Fruit fly (Drosophila melanogaster): ENCODE measurements around the gene CG3407.

The CG3407 gene

dm6 chr2L:3771109-3772067, 41.8 kb downstream of the CG3407 start, which contains the start of gene bowl (continued):
- peak; percentile 92 for TF ChIP-seq NK7.1 (GFP tag; optimal IDR thresholded peaks at IDR 0.05)
- peak; percentile 98 for TF ChIP-seq CG7839 (tag; optimal IDR thresholded peaks at IDR 0.05)
- peak; percentile 90 for TF ChIP-seq trem (tag; optimal IDR thresholded peaks at IDR 0.05)
- TF ChIP-seq stwl (tag; optimal IDR thresholded peaks at IDR 0.05), result peak; percentile 14
- TF ChIP-seq unc-4 (GFP tag; IDR thresholded peaks at IDR 0.05; ENCODE audit: partially characterized antibody), result no peak
- TF ChIP-seq repo (GFP tag; optimal IDR thresholded peaks at IDR 0.05), result peak; percentile 83
- TF ChIP-seq Oaz (GFP tag; IDR thresholded peaks at IDR 0.05), result peak; percentile 89
- TF ChIP-seq chif (GFP tag; optimal IDR thresholded peaks at IDR 0.05), result peak; percentile 93 to 97
- peak; percentile 94 for TF ChIP-seq CG18599 (GFP tag; optimal IDR thresholded peaks at IDR 0.05)
- peak; percentile 62 for TF ChIP-seq slou (GFP tag; optimal IDR thresholded peaks at IDR 0.05)
- TF ChIP-seq CG14014 (GFP tag; IDR thresholded peaks at IDR 0.05), result peak; percentile 96
- peak; percentile 98 for TF ChIP-seq lilli (GFP tag; optimal IDR thresholded peaks at IDR 0.05)
- TF ChIP-seq eyg (GFP tag; optimal IDR thresholded peaks at IDR 0.05), result peak; percentile 75
- no peak for TF ChIP-seq nerfin-2 (GFP tag; IDR thresholded peaks at IDR 0.05; ENCODE audit: partially characterized antibody)
- peak; percentile 97 for TF ChIP-seq CG2120 (GFP tag; optimal IDR thresholded peaks at IDR 0.05)
- no peak for TF ChIP-seq pan (optimal IDR thresholded peaks at IDR 0.05)
- TF ChIP-seq pan (GFP tag; optimal IDR thresholded peaks at IDR 0.05 in 1 of 2, IDR thresholded peaks at IDR 0.05 in 1 of 2), result peak in 1 of 2 experiments; percentile 97
- TF ChIP-seq CG42726 (GFP tag; IDR thresholded peaks at IDR 0.05; ENCODE audit: partially characterized antibody), result peak; percentile 69; the same call in 1 of the 2 replicates
- peak; percentile 92 for TF ChIP-seq maf-S (GFP tag; optimal IDR thresholded peaks at IDR 0.05)
- peak; percentile 91 for TF ChIP-seq nmo (GFP tag; optimal IDR thresholded peaks at IDR 0.05)
- peak; percentile 91 for TF ChIP-seq CG12942 (GFP tag; optimal IDR thresholded peaks at IDR 0.05)
- TF ChIP-seq Neu2 (GFP tag; optimal IDR thresholded peaks at IDR 0.05; ENCODE audit: borderline replicate concordance), result peak; percentile 75
- TF ChIP-seq CG2889 (GFP tag; IDR thresholded peaks at IDR 0.05), result peak; percentile 94
- peak; percentile 72 for TF ChIP-seq CG18011 (GFP tag; optimal IDR thresholded peaks at IDR 0.05)
- TF ChIP-seq Dref (GFP tag; IDR thresholded peaks at IDR 0.05), result no peak
- peak; percentile 95 for TF ChIP-seq corto (GFP tag; optimal IDR thresholded peaks at IDR 0.05)
- TF ChIP-seq tup (GFP tag; optimal IDR thresholded peaks at IDR 0.05), result peak; percentile 88
- peak; percentile 86 for TF ChIP-seq scrt (GFP tag; optimal IDR thresholded peaks at IDR 0.05)
- peak in 1 of 2 experiments; percentile 78 for TF ChIP-seq Hr78 (GFP tag; optimal IDR thresholded peaks at IDR 0.05)
- peak; percentile 80 for TF ChIP-seq p53 (GFP tag; optimal IDR thresholded peaks at IDR 0.05)
- TF ChIP-seq CG13424 (tag; optimal IDR thresholded peaks at IDR 0.05), result peak; percentile 91
- TF ChIP-seq CG3838 (GFP tag; optimal IDR thresholded peaks at IDR 0.05), result peak; percentile 90
- peak; percentile 95 for TF ChIP-seq Ssrp (tag; optimal IDR thresholded peaks at IDR 0.05)
- no peak for TF ChIP-seq pzg (GFP tag; optimal IDR thresholded peaks at IDR 0.05)
- TF ChIP-seq az2 (GFP tag; optimal IDR thresholded peaks at IDR 0.05), result peak; percentile 97
- TF ChIP-seq CG1832 (GFP tag; optimal IDR thresholded peaks at IDR 0.05), result peak; percentile 51
- peak; percentile 86 for TF ChIP-seq crc (GFP tag; optimal IDR thresholded peaks at IDR 0.05)
- peak; percentile 95 for TF ChIP-seq peb (GFP tag; IDR thresholded peaks at IDR 0.05)
- TF ChIP-seq insv (GFP tag; optimal IDR thresholded peaks at IDR 0.05), result peak; percentile 36 to 59
- peak; percentile 79 for TF ChIP-seq CG6854 (GFP tag; optimal IDR thresholded peaks at IDR 0.05)
- no peak for TF ChIP-seq Lpt (GFP tag; optimal IDR thresholded peaks at IDR 0.05)
- TF ChIP-seq Opbp (GFP tag; IDR thresholded peaks at IDR 0.05; ENCODE audit: partially characterized antibody), result peak; percentile 44; the same call in 1 of the 3 replicates
- TF ChIP-seq zfh1 (GFP tag; IDR thresholded peaks at IDR 0.05), result peak; percentile 98
- TF ChIP-seq cas (GFP tag; IDR thresholded peaks at IDR 0.05), result peak; percentile 90
- peak; percentile 69 for TF ChIP-seq schlank (tag; optimal IDR thresholded peaks at IDR 0.05)
- TF ChIP-seq HHEX (GFP tag; optimal IDR thresholded peaks at IDR 0.05), result peak; percentile 87
- peak; percentile 57 for TF ChIP-seq CG17802 (tag; optimal IDR thresholded peaks at IDR 0.05)

All from whole organism, embryonic.